Worm (Caenorhabditis elegans) whole organism, midembryonic: ENCODE data around the gene H01M10.2.

Experiments
- T22C8.4 ChIP-seq: fragments of 200-800 bp; sonication (Bioruptor generic); IDR thresholded peaks from 2 replicates; pipeline ENCODE4 v1.3.6; 2022; ENCODE audit warnings: missing genetic modification characterization, missing compliant biosample characterization
- cog-1 ChIP-seq: sonication (generic microtip); optimal IDR thresholded peaks from 2 replicates; lab custom pipeline; 2016; ENCODE audit warnings: missing genetic modification characterization, missing compliant biosample characterization
- flt-1 ChIP-seq: fragments of 200-800 bp; sonication (Bioruptor generic); IDR thresholded peaks from 2 replicates; pipeline ENCODE4 v1.3.6; 2022; ENCODE audit warnings: missing genetic modification characterization, missing compliant biosample characterization
- med-1 ChIP-seq: sonication (generic microtip); optimal IDR thresholded peaks from 2 replicates; lab custom pipeline; 2017; ENCODE audit warnings: missing genetic modification characterization, mild to moderate bottlenecking, missing compliant biosample characterization, antibody characterized with exemption, missing genetic modification reagents; ENCODE audit not compliant: insufficient read depth
- ref-1 ChIP-seq: fragments of 200-800 bp; sonication (Bioruptor generic); conservative IDR thresholded peaks from 2 replicates; pipeline ENCODE4 v1.3.6; 2022; ENCODE audit warnings: missing genetic modification reagents, missing genetic modification characterization, missing compliant biosample characterization
- tab-1 ChIP-seq: fragments of 200-800 bp; sonication (Bioruptor generic); IDR thresholded peaks from 2 replicates; pipeline ENCODE4 v1.3.6; 2022; ENCODE audit warnings: missing genetic modification characterization, missing compliant biosample characterization
- ztf-23 ChIP-seq: fragments of 200-800 bp; sonication (Bioruptor generic); IDR thresholded peaks from 2 replicates; pipeline ENCODE4 v1.3.6; 2022; ENCODE audit warnings: missing genetic modification reagents, missing genetic modification characterization, missing compliant biosample characterization

ce11 chrX:2572646-2573149 lies 12.9 kb downstream of the H01M10.2 start, which contains the start of the genes ccd-5 and F52H2.1:
- TF ChIP-seq flt-1 (GFP tag; lab: Robert Waterston, UW) (no peak), med-1 (no peak), ref-1 (GFP tag; lab: Robert Waterston, UW) (no peak), ztf-23 (GFP tag; lab: Robert Waterston, UW) (no peak), tab-1 (GFP tag; lab: Robert Waterston, UW) (no peak), T22C8.4 (GFP tag; lab: Robert Waterston, UW) (no peak), cog-1 (tag; lab: Kevin White, UChicago) (no peak)
